Worm (Caenorhabditis elegans) whole organism, L1 larva: ENCODE results near the gene T21E8.4.

ENCODE experiments used
- ceh-82 ChIP-seq, 3 experiments: fragments of 150-350 bp in 1 of 3; sonication (generic microtip) in 2 of 3; optimal IDR thresholded peaks; 2 replicates each; lab custom pipeline; 2014 to 2017; ENCODE audit warnings: missing biosample characterization in 3 of 3, missing genetic modification characterization in 3 of 3
- lsy-2 ChIP-seq, 2 experiments: fragments of 150-350 bp; optimal IDR thresholded peaks; 2 replicates each; lab custom pipeline; 2014; ENCODE audit warnings: missing biosample characterization in 2 of 2, missing genetic modification characterization in 2 of 2
- mab-9 ChIP-seq: fragments of 200-800 bp; sonication (Bioruptor generic); IDR thresholded peaks from 2 replicates; pipeline ENCODE4 v1.3.6; 2022; ENCODE audit warnings: missing genetic modification reagents, missing genetic modification characterization, missing compliant biosample characterization
- nhr-11 ChIP-seq: fragments of 150-350 bp; optimal IDR thresholded peaks from 2 replicates; lab custom pipeline; 2014; ENCODE audit warnings: missing biosample characterization, missing genetic modification characterization
- nhr-237 ChIP-seq: fragments of 150-350 bp; optimal IDR thresholded peaks from 2 replicates; lab custom pipeline; 2014; ENCODE audit warnings: missing biosample characterization, missing genetic modification characterization
- nhr-76 ChIP-seq: sonication (generic microtip); optimal IDR thresholded peaks from 2 replicates; lab custom pipeline; 2017; ENCODE audit warnings: missing biosample characterization, missing genetic modification characterization
- nhr-90 ChIP-seq: sonication (generic microtip); optimal IDR thresholded peaks from 2 replicates; lab custom pipeline; 2016; ENCODE audit warnings: mild to moderate bottlenecking, missing genetic modification characterization, missing compliant biosample characterization; ENCODE audit not compliant: poor library complexity
- rnt-1 ChIP-seq: sonication (generic microtip); optimal IDR thresholded peaks from 2 replicates; lab custom pipeline; 2016; ENCODE audit warnings: mild to moderate bottlenecking, missing genetic modification characterization, moderate library complexity, missing compliant biosample characterization
- skn-1 ChIP-seq: fragments of 150-350 bp; optimal IDR thresholded peaks from 2 replicates; lab custom pipeline; 2014; ENCODE audit warnings: missing biosample characterization, missing genetic modification characterization
- unc-62 ChIP-seq: fragments of 150-350 bp; optimal IDR thresholded peaks from 2 replicates; lab custom pipeline; 2014; ENCODE audit warnings: missing biosample characterization, missing genetic modification reagents, missing genetic modification characterization
- unc-86 ChIP-seq: sonication (generic microtip); optimal IDR thresholded peaks from 2 replicates; lab custom pipeline; 2016; ENCODE audit warnings: missing genetic modification characterization, missing compliant biosample characterization

DNA sequence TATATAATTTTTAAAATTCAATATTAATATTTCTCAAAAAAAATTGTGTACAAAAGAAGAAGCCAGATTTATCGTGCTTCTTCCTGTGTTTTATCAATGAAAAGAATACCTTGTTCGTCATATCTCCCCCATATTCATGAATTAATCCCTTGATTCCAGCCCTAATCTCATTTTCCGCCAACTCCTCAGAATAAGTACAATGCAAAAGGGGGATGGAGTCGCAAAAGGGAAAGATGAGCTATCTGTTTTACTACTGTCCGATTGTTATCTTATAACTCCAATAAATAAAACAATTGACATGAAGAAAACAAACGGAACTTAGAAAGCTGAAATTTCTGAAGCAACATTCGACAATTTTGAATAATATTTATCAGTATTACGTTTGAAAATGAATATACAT is 43.0 kb upstream of the T21E8.4 start:
- TF ChIP-seq ceh-82 (tag; optimal IDR thresholded peaks at IDR 0.05; lab: Kevin White, UChicago) (no peak), skn-1 (tag; lab: Kevin White, UChicago) (no peak), rnt-1 (no peak), nhr-237 (tag; lab: Kevin White, UChicago) (no peak), nhr-76 (tag; lab: Kevin White, UChicago) (no peak), unc-62 (GFP tag; lab: Kevin White, UChicago) (no peak), nhr-90 (tag; lab: Kevin White, UChicago) (no peak), mab-9 (GFP tag; lab: Robert Waterston, UW) (no peak), lsy-2 (tag; optimal IDR thresholded peaks at IDR 0.05; lab: Kevin White, UChicago) (no peak), nhr-11 (tag; lab: Kevin White, UChicago) (no peak), unc-86 (tag; lab: Kevin White, UChicago) (no peak)
